Fruit fly (Drosophila melanogaster) S2 (cell line): ENCODE data around the gene vito.

ENCODE experiments used
- CG8478 ChIP-seq: fragments of >200 bp; optimal IDR thresholded peaks from 2 replicates; lab custom pipeline; 2018
- CTCF ChIP-seq, 2 experiments: fragments of >200 bp; optimal IDR thresholded peaks; 2 replicates each; lab custom pipeline; 2018

- TF ChIP-seq CG8478 (no peak), CTCF (optimal IDR thresholded peaks at IDR 0.05; lab: Kevin White, UChicago) (no peak)
Observed at dm6 chr3L:5796493-5796998, 19.4 kb upstream of the vito start, which contains the start of gene Tektin-C.
